Worm (Caenorhabditis elegans): ENCODE results near the gene clec-254.

ce11 chrV:18734381-18734780 is 19.8 kb downstream of the clec-254 start, which contains the start of gene scl-20:
- no peak for TF ChIP-seq zip-8 (tag; optimal IDR thresholded peaks at IDR 0.05)
- no peak for TF ChIP-seq elt-3 (tag; optimal IDR thresholded peaks at IDR 0.05)
- TF ChIP-seq nhr-237 (tag; optimal IDR thresholded peaks at IDR 0.05): no peak
- TF ChIP-seq elt-1 (tag; optimal IDR thresholded peaks at IDR 0.05; ENCODE audit: borderline replicate concordance, insufficient read depth): no peak
- no peak for TF ChIP-seq nhr-2 (tag; optimal IDR thresholded peaks at IDR 0.05)
- no peak for TF ChIP-seq snpc-4 (tag; optimal IDR thresholded peaks at IDR 0.05)
- TF ChIP-seq unc-62 (GFP tag; optimal IDR thresholded peaks at IDR 0.05): no peak
- TF ChIP-seq hlh-1 (tag; optimal IDR thresholded peaks at IDR 0.05): no peak
- TF ChIP-seq nhr-76 (tag; optimal IDR thresholded peaks at IDR 0.05): no peak
- TF ChIP-seq mab-5 (tag; optimal IDR thresholded peaks at IDR 0.05): no peak
- no peak for TF ChIP-seq blmp-1 (tag; optimal IDR thresholded peaks at IDR 0.05)

Measured in whole organism, mixed stage, embryonic.